Fruit fly (Drosophila melanogaster): ENCODE data around the gene pzg.

pzg gene

DNA sequence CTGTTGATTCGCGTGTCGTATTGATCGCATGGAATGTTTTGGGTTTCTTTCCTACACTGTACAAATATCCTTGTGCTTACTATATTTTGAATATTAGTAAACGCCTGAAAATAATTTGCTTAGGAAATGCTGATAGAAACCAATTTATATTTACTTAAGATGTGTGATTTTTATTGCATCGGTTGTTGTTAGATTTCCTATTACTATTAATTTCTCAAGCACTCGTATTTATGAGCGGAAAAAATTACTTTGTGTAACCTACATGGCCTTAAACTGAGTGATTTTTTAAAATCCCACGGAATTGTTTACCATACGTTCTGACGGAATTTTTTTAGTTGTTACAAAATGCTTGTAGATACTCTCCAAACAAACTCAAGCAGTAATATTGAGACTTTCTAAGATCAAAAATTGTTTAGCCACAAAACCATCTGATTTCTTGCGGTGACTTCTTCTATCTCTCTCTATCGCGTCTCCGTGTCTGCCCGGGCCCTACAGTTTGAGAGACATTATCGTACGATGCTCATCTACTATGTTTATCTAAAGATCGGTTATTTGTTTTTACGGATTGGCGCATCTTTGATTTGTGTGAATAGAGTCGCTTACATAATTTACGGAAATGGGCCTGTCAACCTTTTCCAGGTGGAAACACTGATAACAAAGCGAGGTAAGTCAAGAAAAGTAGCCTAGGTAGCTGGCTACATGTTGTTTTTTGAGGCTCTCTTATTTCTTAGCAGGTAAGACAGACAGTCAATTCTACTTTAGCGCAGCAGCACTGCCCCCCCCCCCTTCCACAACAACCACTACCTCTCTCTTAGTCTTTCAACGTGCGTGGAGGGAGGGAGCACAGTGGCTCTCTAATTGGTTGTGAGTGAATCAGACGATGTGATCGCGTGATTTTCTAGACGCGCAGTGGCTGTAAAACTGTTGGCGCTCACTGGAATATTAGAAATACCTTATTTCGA lies 9.3 kb upstream of the pzg start (continued):
- no peak for TF ChIP-seq ranshi (GFP tag; IDR thresholded peaks at IDR 0.05)
- 0 out of 3 replicates have a peak, but pooled peaks have one; percentile 10 for TF ChIP-seq ase (GFP tag; IDR thresholded peaks at IDR 0.05)
- TF ChIP-seq CG14050 (GFP tag; IDR thresholded peaks at IDR 0.05) = no peak
- no peak for TF ChIP-seq wor (GFP tag; IDR thresholded peaks at IDR 0.05)
- peak; percentile 24 for TF ChIP-seq CG12219 (GFP tag; optimal IDR thresholded peaks at IDR 0.05)
- peak; percentile 5 for TF ChIP-seq Bdp1 (GFP tag; optimal IDR thresholded peaks at IDR 0.05)
- TF ChIP-seq CG16779 (GFP tag; IDR thresholded peaks at IDR 0.05) = no peak
- peak; percentile 8 for TF ChIP-seq CG7928 (GFP tag; optimal IDR thresholded peaks at IDR 0.05)
- peak; percentile 53 for TF ChIP-seq CG9215 (GFP tag; IDR thresholded peaks at IDR 0.05)
- no peak for TF ChIP-seq pan (optimal IDR thresholded peaks at IDR 0.05)
- peak in 1 of 2 experiments; percentile 4 for TF ChIP-seq pan (GFP tag; optimal IDR thresholded peaks at IDR 0.05 in 1 of 2, IDR thresholded peaks at IDR 0.05 in 1 of 2)
- TF ChIP-seq Nf-YC (tag; optimal IDR thresholded peaks at IDR 0.05) = peak; percentile 36
- peak; percentile 55 for TF ChIP-seq Vsx1 (GFP tag; optimal IDR thresholded peaks at IDR 0.05)
- TF ChIP-seq sens (GFP tag) = peak; percentile 96
- peak; percentile 25 for TF ChIP-seq sima (GFP tag; optimal IDR thresholded peaks at IDR 0.05)
- TF ChIP-seq CG4854 (GFP tag; optimal IDR thresholded peaks at IDR 0.05) = peak; percentile 41
- TF ChIP-seq HmgD (GFP tag; optimal IDR thresholded peaks at IDR 0.05) = peak; percentile 10
- peak; percentile 29 for TF ChIP-seq Dad (GFP tag; optimal IDR thresholded peaks at IDR 0.05)
- peak; percentile 44 for TF ChIP-seq exex (tag; optimal IDR thresholded peaks at IDR 0.05)
- no peak for TF ChIP-seq nerfin-2 (GFP tag; IDR thresholded peaks at IDR 0.05; ENCODE audit: partially characterized antibody)
- no peak for TF ChIP-seq aop (GFP tag; IDR thresholded peaks at IDR 0.05)
- TF ChIP-seq CG6272 (GFP tag; IDR thresholded peaks at IDR 0.05) = 0 out of 2 replicates have a peak, but pooled peaks have one; percentile 14
- TF ChIP-seq Awh (GFP tag; IDR thresholded peaks at IDR 0.05) = no peak
- no peak for TF ChIP-seq bowl (GFP tag; IDR thresholded peaks at IDR 0.05)
- TF ChIP-seq mam (GFP tag; optimal IDR thresholded peaks at IDR 0.05) = peak; percentile 62
- no peak for TF ChIP-seq CG4328 (GFP tag; optimal IDR thresholded peaks at IDR 0.05)
- TF ChIP-seq ATbp (GFP tag; optimal IDR thresholded peaks at IDR 0.05) = peak; percentile 29
- TF ChIP-seq CG12299 (tag; optimal IDR thresholded peaks at IDR 0.05) = no peak
- TF ChIP-seq Dip3 (GFP tag; optimal IDR thresholded peaks at IDR 0.05) = peak; percentile 14
- peak; percentile 70 for TF ChIP-seq Hsf (GFP tag; optimal IDR thresholded peaks at IDR 0.05)
- no peak for TF ChIP-seq CG32767 (GFP tag; IDR thresholded peaks at IDR 0.05)
- TF ChIP-seq CTCF (GFP tag; optimal IDR thresholded peaks at IDR 0.05) = peak; percentile 2
- peak; percentile 53 to 73 for TF ChIP-seq chif (GFP tag; optimal IDR thresholded peaks at IDR 0.05)
- peak; percentile 90 for TF ChIP-seq Ets65A (GFP tag)
- TF ChIP-seq CG11456 (GFP tag; IDR thresholded peaks at IDR 0.05) = no peak
- TF ChIP-seq CG11696 (GFP tag; IDR thresholded peaks at IDR 0.05) = no peak
- no peak for TF ChIP-seq CG2202 (tag; optimal IDR thresholded peaks at IDR 0.05)
- TF ChIP-seq CG2199 (GFP tag; IDR thresholded peaks at IDR 0.05) = peak; percentile 45; the same call in 1 of the 3 replicates
- no peak for TF ChIP-seq prd (optimal IDR thresholded peaks at IDR 0.05)
- peak; percentile 66 for TF ChIP-seq prd (GFP tag; IDR thresholded peaks at IDR 0.05)
- TF ChIP-seq CG12155 (GFP tag; optimal IDR thresholded peaks at IDR 0.05) = no peak
- TF ChIP-seq row (GFP tag; IDR thresholded peaks at IDR 0.05) = peak; percentile 72
- TF ChIP-seq Hmr (GFP tag; optimal IDR thresholded peaks at IDR 0.05) = peak; percentile 55
- TF ChIP-seq Lpt (GFP tag; optimal IDR thresholded peaks at IDR 0.05) = no peak
- peak; percentile 72 for TF ChIP-seq CG12391 (tag; optimal IDR thresholded peaks at IDR 0.05)
- peak; percentile 53 for TF ChIP-seq D19A (tag; optimal IDR thresholded peaks at IDR 0.05)
- TF ChIP-seq CG18011 (GFP tag; optimal IDR thresholded peaks at IDR 0.05) = peak; percentile 2
- TF ChIP-seq CG43689 (GFP tag; IDR thresholded peaks at IDR 0.05) = peak; percentile 31; the same call in 1 of the 2 replicates
- TF ChIP-seq grau (tag; optimal IDR thresholded peaks at IDR 0.05) = peak; percentile 72
- TF ChIP-seq CG14014 (GFP tag; IDR thresholded peaks at IDR 0.05) = peak; percentile 19; the same call in 1 of the 2 replicates
- peak; percentile 75 for TF ChIP-seq cad (GFP tag; optimal IDR thresholded peaks at IDR 0.05)

Data from whole organism, embryonic.